Worm (Caenorhabditis elegans) whole organism, midembryonic: Measurements from ENCODE around the gene C02E7.10.
A peak's percentile ranks its signal among the peaks of the same experiment; 100 is the strongest.
"Not testable (repeated sequence)": the region's sequence is repeated elsewhere in the genome, so short reads cannot be mapped to it uniquely, and the experiment has no call there.

Source experiments
- T22C8.4 ChIP-seq: fragments of 200-800 bp; sonication (Bioruptor generic); IDR thresholded peaks from 2 replicates; pipeline ENCODE4 v1.3.6; 2022; ENCODE audit warnings: missing genetic modification characterization, missing compliant biosample characterization
- cog-1 ChIP-seq: sonication (generic microtip); optimal IDR thresholded peaks from 2 replicates; lab custom pipeline; 2016; ENCODE audit warnings: missing genetic modification characterization, missing compliant biosample characterization
- flt-1 ChIP-seq: fragments of 200-800 bp; sonication (Bioruptor generic); IDR thresholded peaks from 2 replicates; pipeline ENCODE4 v1.3.6; 2022; ENCODE audit warnings: missing genetic modification characterization, missing compliant biosample characterization
- klf-2 ChIP-seq: fragments of 200-800 bp; sonication (Bioruptor generic); conservative IDR thresholded peaks from 2 replicates; pipeline ENCODE4 v1.3.6; 2022; ENCODE audit warnings: missing genetic modification reagents, missing genetic modification characterization, missing compliant biosample characterization
- med-1 ChIP-seq: sonication (generic microtip); optimal IDR thresholded peaks from 2 replicates; lab custom pipeline; 2017; ENCODE audit warnings: missing genetic modification characterization, mild to moderate bottlenecking, missing compliant biosample characterization, antibody characterized with exemption, missing genetic modification reagents; ENCODE audit not compliant: insufficient read depth
- ref-1 ChIP-seq: fragments of 200-800 bp; sonication (Bioruptor generic); conservative IDR thresholded peaks from 2 replicates; pipeline ENCODE4 v1.3.6; 2022; ENCODE audit warnings: missing genetic modification reagents, missing genetic modification characterization, missing compliant biosample characterization
- tab-1 ChIP-seq: fragments of 200-800 bp; sonication (Bioruptor generic); IDR thresholded peaks from 2 replicates; pipeline ENCODE4 v1.3.6; 2022; ENCODE audit warnings: missing genetic modification characterization, missing compliant biosample characterization
- ztf-23 ChIP-seq: fragments of 200-800 bp; sonication (Bioruptor generic); IDR thresholded peaks from 2 replicates; pipeline ENCODE4 v1.3.6; 2022; ENCODE audit warnings: missing genetic modification reagents, missing genetic modification characterization, missing compliant biosample characterization
- ztf-29 ChIP-seq: fragments of 200-800 bp; sonication (Bioruptor generic); IDR thresholded peaks from 2 replicates; pipeline ENCODE4 v1.3.6; 2022; ENCODE audit warnings: missing genetic modification reagents, missing genetic modification characterization, missing compliant biosample characterization

C02E7.10 gene

ce11 chrV:4908591-4908990 is 24.3 kb downstream of the C02E7.10 start, which contains the start of gene ugt-13:
ugt-13 (plus strand) TSS chrV:4908884.
- TF ChIP-seq med-1 (GFP tag; lab: Kevin White, UChicago) (no peak), klf-2 (no peak), flt-1 (no peak), T22C8.4 (GFP tag; lab: Robert Waterston, UW) (no peak)

ce11 chrV:4905953-4906352 is 26.9 kb downstream of the C02E7.10 start, which contains the start of gene ugt-14:
ugt-14 (plus strand) TSS chrV:4906253.
- TF ChIP-seq ref-1 (no peak), flt-1 (no peak)

- TF ChIP-seq ztf-29 (GFP tag; lab: Robert Waterston, UW) (no peak), klf-2 (no peak), cog-1 (tag; lab: Kevin White, UChicago) (no peak), ztf-23 (GFP tag; lab: Robert Waterston, UW) (no peak), T22C8.4 (GFP tag; lab: Robert Waterston, UW) (no peak), tab-1 (GFP tag; lab: Robert Waterston, UW) (no peak), med-1 (GFP tag; lab: Kevin White, UChicago) (no peak), ref-1 (no peak), flt-1 (no peak)
Observed at ce11 chrV:4903696-4904095, 29.1 kb downstream of the C02E7.10 start, which contains the start of gene ugt-8. ugt-8 (plus strand) TSS chrV:4903930.

DNA sequence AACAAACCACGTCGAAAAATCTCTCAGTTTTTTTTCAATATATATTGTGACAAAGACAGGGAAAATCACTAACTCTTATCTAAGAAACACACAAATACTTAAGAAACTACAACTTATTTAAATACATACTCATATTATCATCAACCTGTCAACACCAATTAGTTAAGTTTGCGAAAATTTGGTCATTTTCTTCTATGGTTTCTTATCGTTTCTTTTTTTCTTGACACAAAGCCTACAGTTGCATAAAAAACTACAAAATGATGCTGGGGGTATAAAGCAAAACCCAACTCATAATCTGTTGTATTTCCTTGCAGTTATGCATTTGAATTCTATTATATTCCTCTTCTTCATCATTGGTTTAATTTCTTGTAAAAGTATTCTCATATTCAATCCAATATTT is 31.8 kb downstream of the C02E7.10 start, which contains the start of gene ugt-67:
TSS of gene ugt-67 (plus strand) at position 301 of the 400 bp plus-strand sequence.
- TF ChIP-seq ref-1 = no peak
- TF ChIP-seq cog-1 (tag; lab: Kevin White, UChicago) = no peak
- no peak for TF ChIP-seq ztf-23 (GFP tag; lab: Robert Waterston, UW)
- TF ChIP-seq klf-2 = no peak
- no peak for TF ChIP-seq T22C8.4 (GFP tag; lab: Robert Waterston, UW)

DNA sequence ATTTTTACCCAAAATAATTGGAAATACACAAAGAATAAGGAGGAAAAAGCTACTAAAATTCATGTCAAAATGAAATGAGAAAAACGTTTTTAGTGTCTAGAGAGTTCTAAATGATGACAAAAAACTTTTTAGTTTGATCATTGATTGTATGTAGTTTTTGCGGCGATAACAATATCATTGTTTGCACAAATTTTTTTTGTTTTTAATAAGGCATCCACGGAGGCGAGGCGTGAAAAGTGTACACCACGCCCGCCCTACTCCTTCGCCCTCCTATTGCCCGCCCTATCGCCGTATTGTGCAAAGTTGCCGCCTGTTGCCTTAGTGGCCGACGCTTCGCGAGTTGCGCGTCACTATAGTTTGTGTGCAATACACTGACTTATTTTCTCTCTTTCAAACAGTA is 32.8 kb downstream of the C02E7.10 start, which contains the start of gene ugt-10:
TSS of gene ugt-10 (minus strand) at position 101 of the 400 bp plus-strand sequence.
- not testable (repeated sequence) for TF ChIP-seq T22C8.4 (GFP tag; lab: Robert Waterston, UW); med-1 (GFP tag; lab: Kevin White, UChicago); tab-1 (GFP tag; lab: Robert Waterston, UW)

ce11 chrV:4895744-4896143 is 37.1 kb downstream of the C02E7.10 start, which contains the start of gene ugt-9:
ugt-9 (plus strand) TSS chrV:4896048.
- TF ChIP-seq ztf-29 (GFP tag; lab: Robert Waterston, UW) (no peak), tab-1 (GFP tag; lab: Robert Waterston, UW) (no peak), ztf-23 (GFP tag; lab: Robert Waterston, UW) (no peak), ref-1 (no peak), cog-1 (tag; lab: Kevin White, UChicago) (no peak), med-1 (GFP tag; lab: Kevin White, UChicago) (no peak), flt-1 (no peak), T22C8.4 (GFP tag; lab: Robert Waterston, UW) (no peak), klf-2 (no peak)

- TF ChIP-seq ztf-23 (GFP tag; lab: Robert Waterston, UW) = no peak
- no peak for TF ChIP-seq flt-1
- TF ChIP-seq klf-2 = no peak
- no peak for TF ChIP-seq tab-1 (GFP tag; lab: Robert Waterston, UW)
- no peak for TF ChIP-seq T22C8.4 (GFP tag; lab: Robert Waterston, UW)
- no peak for TF ChIP-seq ztf-29 (GFP tag; lab: Robert Waterston, UW)
- TF ChIP-seq cog-1 (tag; lab: Kevin White, UChicago) = no peak
- TF ChIP-seq med-1 (GFP tag; lab: Kevin White, UChicago) = no peak
- no peak for TF ChIP-seq ref-1
Observed at ce11 chrV:4894971-4895370, 37.9 kb downstream of the C02E7.10 start, which contains the start of gene ugt-11. ugt-11 (minus strand) TSS chrV:4895071.

- TF ChIP-seq flt-1 (no peak), ztf-29 (GFP tag; lab: Robert Waterston, UW) (no peak), T22C8.4 (GFP tag; lab: Robert Waterston, UW) (no peak), med-1 (GFP tag; lab: Kevin White, UChicago) (no peak)
Observed at ce11 chrV:4891305-4891704, 41.5 kb downstream of the C02E7.10 start.

ce11 chrV:4890781-4891180 is 42.1 kb downstream of the C02E7.10 start:
- TF ChIP-seq T22C8.4 (GFP tag; lab: Robert Waterston, UW) (no peak), ref-1 (no peak), med-1 (GFP tag; lab: Kevin White, UChicago) (no peak), tab-1 (GFP tag; lab: Robert Waterston, UW) (0 out of 2 replicates have a peak, but pooled peaks have one; percentile 39), klf-2 (no peak), ztf-29 (GFP tag; lab: Robert Waterston, UW) (no peak), flt-1 (no peak)

- no peak for TF ChIP-seq klf-2
- no peak for TF ChIP-seq cog-1 (tag; lab: Kevin White, UChicago)
- TF ChIP-seq ref-1 = no peak
- no peak for TF ChIP-seq T22C8.4 (GFP tag; lab: Robert Waterston, UW)
Observed at ce11 chrV:4889976-4890479, 42.8 kb downstream of the C02E7.10 start, which contains the start of gene T19H12.2. T19H12.2 (plus strand) TSS chrV:4890429.

- TF ChIP-seq flt-1 (no peak), ref-1 (no peak), cog-1 (tag; lab: Kevin White, UChicago) (no peak), ztf-29 (GFP tag; lab: Robert Waterston, UW) (no peak), tab-1 (GFP tag; lab: Robert Waterston, UW) (no peak), T22C8.4 (GFP tag; lab: Robert Waterston, UW) (no peak), ztf-23 (GFP tag; lab: Robert Waterston, UW) (no peak), med-1 (GFP tag; lab: Kevin White, UChicago) (no peak)
Observed at ce11 chrV:4889477-4889876, 43.4 kb downstream of the C02E7.10 start, which contains the start of gene ugt-12. ugt-12 (minus strand) TSS chrV:4889629.
